Worm (Caenorhabditis elegans): Measurements from ENCODE around the gene bus-8B.

bus-8B gene

DNA sequence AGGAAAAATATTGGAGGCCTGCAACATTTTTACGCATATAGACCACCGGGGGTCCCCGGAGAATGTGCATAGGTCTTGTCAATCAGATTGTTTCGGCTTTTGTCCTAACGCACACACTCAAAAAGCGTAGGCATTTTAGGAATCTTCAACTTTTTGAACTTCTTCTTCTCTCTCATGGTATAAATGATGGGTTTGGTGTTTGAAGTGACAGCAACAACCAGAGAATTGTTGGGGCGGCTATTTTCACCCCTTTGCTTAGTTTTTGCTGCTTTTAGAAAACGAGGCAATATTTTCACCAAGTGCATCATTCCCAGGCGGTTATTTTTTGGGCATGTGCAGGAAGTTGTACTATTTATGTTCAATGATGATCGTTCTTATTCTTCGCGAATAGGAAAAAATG, 41.4 kb upstream of the bus-8B start:
- TF ChIP-seq egl-18 (GFP tag; IDR thresholded peaks at IDR 0.05) (no peak), F23B12.7 (tag; optimal IDR thresholded peaks at IDR 0.05; ENCODE audit: insufficient read depth) (no peak), C17E4.6 (GFP tag; IDR thresholded peaks at IDR 0.05) (no peak), Y56A3A.18 (GFP tag; IDR thresholded peaks at IDR 0.05) (no peak), F55B11.4 (tag; optimal IDR thresholded peaks at IDR 0.05; ENCODE audit: borderline replicate concordance, insufficient read depth) (no peak), unc-130 (GFP tag; optimal IDR thresholded peaks at IDR 0.05) (no peak), cebp-2 (GFP tag; IDR thresholded peaks at IDR 0.05) (no peak), lir-1 (GFP tag; conservative IDR thresholded peaks at IDR 0.05) (no peak), Y67H2A.10 (GFP tag; conservative IDR thresholded peaks at IDR 0.05) (no peak), nhr-90 (tag; optimal IDR thresholded peaks at IDR 0.05) (no peak), sptf-2 (GFP tag; optimal IDR thresholded peaks at IDR 0.05) (no peak)

DNA sequence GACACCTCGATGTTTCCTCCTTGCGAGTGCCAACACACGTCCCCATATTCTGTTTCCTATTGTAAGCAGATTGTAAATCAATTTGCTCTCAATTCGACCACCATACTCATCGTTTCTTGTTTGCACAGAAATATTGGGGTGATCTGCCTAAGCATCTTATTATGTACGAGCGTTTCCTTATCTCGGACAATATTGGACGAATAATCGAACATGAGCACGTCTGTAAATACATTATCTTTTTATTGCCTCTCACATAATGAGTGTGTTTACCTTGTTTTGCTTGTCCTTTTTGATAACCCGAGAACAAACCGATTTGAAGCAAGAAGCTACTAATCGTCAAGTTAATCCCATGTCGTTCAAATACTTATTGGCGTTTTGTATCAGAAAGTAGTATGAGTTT, 38.0 kb upstream of the bus-8B start:
- TF ChIP-seq ekl-4 (GFP tag; IDR thresholded peaks at IDR 0.05) (no peak), hrde-1 (tag; optimal IDR thresholded peaks at IDR 0.05; ENCODE audit: borderline replicate concordance) (no peak), ztf-6 (GFP tag; IDR thresholded peaks at IDR 0.05) (no peak), cebp-1 (GFP tag; IDR thresholded peaks at IDR 0.05) (no peak), cebp-1 (tag; optimal IDR thresholded peaks at IDR 0.05) (no peak), dpff-1 (tag; optimal IDR thresholded peaks at IDR 0.05) (no peak), tbx-9 (tag; optimal IDR thresholded peaks at IDR 0.05; ENCODE audit: borderline replicate concordance) (no peak), snpc-1.1 (tag; optimal IDR thresholded peaks at IDR 0.05; ENCODE audit: insufficient read depth) (no peak), D2030.7 (GFP tag; IDR thresholded peaks at IDR 0.05) (no peak), mes-4 (tag; optimal IDR thresholded peaks at IDR 0.05) (no peak), athp-1 (tag; optimal IDR thresholded peaks at IDR 0.05) (no peak), ztf-26 (tag; optimal IDR thresholded peaks at IDR 0.05) (no peak), gei-17 (GFP tag; optimal IDR thresholded peaks at IDR 0.05) (no peak), pha-4 (tag; optimal IDR thresholded peaks at IDR 0.05) (no peak), let-607 (tag; optimal IDR thresholded peaks at IDR 0.05) (no peak), C06A6.2 (GFP tag; conservative IDR thresholded peaks at IDR 0.05) (no peak)

DNA sequence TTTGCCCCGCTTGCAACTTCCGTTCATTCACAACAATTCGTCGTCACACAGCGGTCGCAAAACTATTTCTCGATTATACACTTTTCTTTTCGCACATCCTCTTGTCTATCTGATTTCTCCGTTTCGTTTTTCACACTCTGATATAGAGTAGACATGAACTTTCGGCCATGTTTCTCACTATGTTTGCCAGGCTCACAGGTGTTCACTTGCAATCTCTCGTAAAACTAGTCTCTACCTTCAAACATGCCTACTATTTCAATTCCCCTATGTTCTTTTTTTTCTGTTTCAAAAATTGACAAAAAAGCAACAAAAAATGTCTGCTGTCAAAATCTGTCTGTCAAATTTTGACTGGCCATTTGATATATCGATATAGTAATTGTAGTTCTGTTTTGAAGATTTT, 35.9 kb upstream of the bus-8B start:
- TF ChIP-seq hlh-26 (GFP tag; conservative IDR thresholded peaks at IDR 0.05) (no peak), nhr-120 (GFP tag; IDR thresholded peaks at IDR 0.05) (no peak), F37B4.10 (GFP tag; IDR thresholded peaks at IDR 0.05) (no peak), F22D6.2 (tag; optimal IDR thresholded peaks at IDR 0.05) (no peak), lin-54 (GFP tag; optimal IDR thresholded peaks at IDR 0.05) (no peak), F57A8.1 (GFP tag; optimal IDR thresholded peaks at IDR 0.05) (no peak), repo-1 (tag; optimal IDR thresholded peaks at IDR 0.05) (no peak), attf-6 (GFP tag; IDR thresholded peaks at IDR 0.05) (no peak), atf-7 (tag; optimal IDR thresholded peaks at IDR 0.05) (no peak), snpc-3.4 (tag; optimal IDR thresholded peaks at IDR 0.05) (no peak), C17E4.6 (GFP tag; IDR thresholded peaks at IDR 0.05) (no peak), egl-44 (GFP tag; IDR thresholded peaks at IDR 0.05) (no peak)

Measured in whole organism, young adult.